Worm (Caenorhabditis elegans): ENCODE results near the gene K08D8.5.

DNA sequence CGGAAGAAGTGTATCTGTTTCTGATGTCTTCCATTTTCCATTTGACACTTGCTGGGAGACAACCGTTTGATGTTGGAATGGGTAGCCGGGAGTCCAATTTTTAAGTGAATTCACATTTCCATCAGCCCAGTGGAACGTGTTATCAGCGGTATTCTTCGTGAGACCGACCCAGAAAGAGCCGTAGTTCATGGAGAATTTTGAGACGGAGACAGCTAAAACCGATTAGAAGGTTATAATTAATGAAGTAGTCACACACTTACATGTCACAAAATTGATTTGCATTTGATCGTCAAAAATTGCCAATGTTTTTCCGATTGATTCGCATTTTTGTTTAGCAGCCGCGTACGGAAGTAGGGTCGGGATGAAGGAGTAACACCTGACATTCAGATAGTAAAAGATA lies 42.5 kb downstream of the K08D8.5 start:
- TF ChIP-seq npax-4 (tag; optimal IDR thresholded peaks at IDR 0.05) (no peak), elt-2 (tag; optimal IDR thresholded peaks at IDR 0.05) (no peak), lin-11 (tag; optimal IDR thresholded peaks at IDR 0.05) (no peak), C38D4.7 (GFP tag; optimal IDR thresholded peaks at IDR 0.05) (no peak), T23F11.4 (GFP tag; optimal IDR thresholded peaks at IDR 0.05) (no peak), ceh-18 (tag; optimal IDR thresholded peaks at IDR 0.05) (no peak), sox-4 (tag; optimal IDR thresholded peaks at IDR 0.05) (no peak), Y22D7AL.16 (tag; optimal IDR thresholded peaks at IDR 0.05) (no peak), ama-1 (optimal IDR thresholded peaks at IDR 0.05) (no peak), K02D7.2 (tag; optimal IDR thresholded peaks at IDR 0.05) (no peak)

Measured in whole organism, late embryonic.